Worm (Caenorhabditis elegans): ENCODE results near the gene nhr-20.

nhr-20 gene

ce11 chrIII:4223668-4224127, 9.3 kb downstream of the nhr-20 start (continued):
- no peak for TF ChIP-seq pax-1 (tag; optimal IDR thresholded peaks at IDR 0.05)
- no peak for TF ChIP-seq eyg-1 (tag; optimal IDR thresholded peaks at IDR 0.05)
- TF ChIP-seq Y22D7AL.16 (tag; optimal IDR thresholded peaks at IDR 0.05) = no peak
- TF ChIP-seq npax-4 (tag; optimal IDR thresholded peaks at IDR 0.05) = no peak
- TF ChIP-seq dmd-4 (tag; optimal IDR thresholded peaks at IDR 0.05; ENCODE audit: borderline replicate concordance) = no peak
- TF ChIP-seq elt-4 (tag; optimal IDR thresholded peaks at IDR 0.05) = no peak
- no peak for TF ChIP-seq ttx-3 (tag; optimal IDR thresholded peaks at IDR 0.05)
- TF ChIP-seq rnt-1 (tag; optimal IDR thresholded peaks at IDR 0.05) = peak; percentile 66
- TF ChIP-seq ama-1 (optimal IDR thresholded peaks at IDR 0.05) = no peak
- no peak for TF ChIP-seq T23F11.4 (GFP tag; optimal IDR thresholded peaks at IDR 0.05)
- no peak for TF ChIP-seq fkh-10 (GFP tag; optimal IDR thresholded peaks at IDR 0.05)
- peak; percentile 25 for TF ChIP-seq ceh-48 (tag; optimal IDR thresholded peaks at IDR 0.05)
- TF ChIP-seq ceh-6 (GFP tag; optimal IDR thresholded peaks at IDR 0.05) = no peak
- TF ChIP-seq ceh-30 (tag; optimal IDR thresholded peaks at IDR 0.05) = no peak
- TF ChIP-seq syd-9 (tag; optimal IDR thresholded peaks at IDR 0.05) = peak; percentile 38
- no peak for TF ChIP-seq ceh-9 (tag; optimal IDR thresholded peaks at IDR 0.05)
- peak; percentile 14 for TF ChIP-seq pat-9 (tag; optimal IDR thresholded peaks at IDR 0.05)
- TF ChIP-seq zip-5 (tag; optimal IDR thresholded peaks at IDR 0.05) = no peak
- no peak for TF ChIP-seq sox-4 (tag; optimal IDR thresholded peaks at IDR 0.05)
- TF ChIP-seq odd-2 (tag; optimal IDR thresholded peaks at IDR 0.05) = no peak
- no peak for TF ChIP-seq nhr-232 (tag; optimal IDR thresholded peaks at IDR 0.05)
- no peak for TF ChIP-seq ahr-1 (tag; optimal IDR thresholded peaks at IDR 0.05)
- peak; percentile 84 for TF ChIP-seq unc-42 (tag; optimal IDR thresholded peaks at IDR 0.05)
- peak; percentile 59 for TF ChIP-seq hlh-6 (tag; optimal IDR thresholded peaks at IDR 0.05)
- TF ChIP-seq C38D4.7 (GFP tag; optimal IDR thresholded peaks at IDR 0.05) = no peak
- TF ChIP-seq unc-86 (tag; optimal IDR thresholded peaks at IDR 0.05) = no peak
- TF ChIP-seq pros-1 (tag; optimal IDR thresholded peaks at IDR 0.05) = peak; percentile 84
- TF ChIP-seq sox-2 (GFP tag; IDR thresholded peaks at IDR 0.05) = no peak
- TF ChIP-seq lim-6 (tag; optimal IDR thresholded peaks at IDR 0.05) = peak; percentile 8
- TF ChIP-seq ceh-14 (tag; optimal IDR thresholded peaks at IDR 0.05) = peak; percentile 85

DNA sequence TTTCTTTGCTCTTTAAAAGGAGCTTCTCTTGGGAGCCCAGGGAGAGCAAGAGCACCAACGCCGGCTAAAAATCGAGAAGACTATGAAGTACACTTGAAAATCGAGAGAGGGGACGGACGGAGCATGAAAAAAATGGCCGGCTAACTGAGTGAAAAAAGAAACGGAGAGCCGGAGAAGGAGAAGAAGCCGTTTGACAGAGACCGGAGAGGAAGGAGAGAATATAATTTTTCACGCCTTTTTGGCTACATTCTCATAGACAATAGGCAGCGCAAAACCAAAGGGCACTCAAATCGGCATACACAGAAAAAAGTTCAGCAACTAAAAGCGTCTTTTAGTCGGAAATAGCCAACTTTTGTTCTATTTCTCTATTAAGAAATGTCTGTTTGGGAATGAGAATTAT, 11.5 kb downstream of the nhr-20 start:
- TF ChIP-seq unc-86 (tag; optimal IDR thresholded peaks at IDR 0.05) (no peak), nhr-232 (tag; optimal IDR thresholded peaks at IDR 0.05) (no peak), ceh-34 (tag; optimal IDR thresholded peaks at IDR 0.05) (no peak), unc-3 (GFP tag; conservative IDR thresholded peaks at IDR 0.05) (no peak), unc-3 (tag; optimal IDR thresholded peaks at IDR 0.05) (no peak), ztf-16 (tag; optimal IDR thresholded peaks at IDR 0.05) (no peak), zip-5 (tag; optimal IDR thresholded peaks at IDR 0.05) (no peak), syd-9 (tag; optimal IDR thresholded peaks at IDR 0.05) (no peak), unc-42 (tag; optimal IDR thresholded peaks at IDR 0.05) (no peak), ama-1 (optimal IDR thresholded peaks at IDR 0.05) (no peak), tbx-7 (tag; optimal IDR thresholded peaks at IDR 0.05) (no peak), fkh-10 (GFP tag; optimal IDR thresholded peaks at IDR 0.05) (no peak), dmd-4 (tag; optimal IDR thresholded peaks at IDR 0.05; ENCODE audit: borderline replicate concordance) (no peak)

- TF ChIP-seq unc-55 (GFP tag; optimal IDR thresholded peaks at IDR 0.05) = no peak
- TF ChIP-seq ceh-19 (GFP tag; optimal IDR thresholded peaks at IDR 0.05) = no peak
- no peak for TF ChIP-seq odd-2 (tag; optimal IDR thresholded peaks at IDR 0.05)
- no peak for TF ChIP-seq ceh-24 (tag; optimal IDR thresholded peaks at IDR 0.05)
- TF ChIP-seq fax-1 (tag; optimal IDR thresholded peaks at IDR 0.05) = no peak
- TF ChIP-seq ceh-45 (GFP tag; IDR thresholded peaks at IDR 0.05) = no peak
- no peak for TF ChIP-seq sox-2 (GFP tag; IDR thresholded peaks at IDR 0.05)
- no peak for TF ChIP-seq ztf-16 (tag; optimal IDR thresholded peaks at IDR 0.05)
- TF ChIP-seq ets-4 (tag; optimal IDR thresholded peaks at IDR 0.05) = no peak
- no peak for TF ChIP-seq unc-42 (tag; optimal IDR thresholded peaks at IDR 0.05)
- TF ChIP-seq nfya-1 (tag; optimal IDR thresholded peaks at IDR 0.05) = no peak
- TF ChIP-seq fkh-6 (tag; optimal IDR thresholded peaks at IDR 0.05) = no peak
These were observed 12.2 kb downstream of the nhr-20 start for ce11 chrIII:4220864-4221263.

Measured in whole organism, late embryonic.